Fruit fly (Drosophila melanogaster) whole organism, pupa: ENCODE measurements around the gene FBXO11.

Experiments used
- CG12605 ChIP-seq: fragments of 200-800 bp; sonication (Bioruptor generic); IDR thresholded peaks from 2 replicates; pipeline ENCODE4 v1.3.6; 2022; ENCODE audit warnings: missing biosample characterization, missing genetic modification characterization
- CG13204 ChIP-seq: fragments of 200-800 bp; sonication (Bioruptor generic); optimal IDR thresholded peaks from 2 replicates; lab custom pipeline; 2018; ENCODE audit warnings: missing biosample characterization, mild to moderate bottlenecking, missing genetic modification characterization, moderate library complexity
- CG17806 ChIP-seq: fragments of 200-800 bp; sonication (Bioruptor generic); optimal IDR thresholded peaks from 2 replicates; lab custom pipeline; 2018; ENCODE audit warnings: missing biosample characterization, mild to moderate bottlenecking, missing genetic modification characterization, moderate library complexity
- CG9948 ChIP-seq: fragments of 200-800 bp; sonication (Bioruptor generic); optimal IDR thresholded peaks from 2 replicates; lab custom pipeline; 2018; ENCODE audit warnings: missing biosample characterization, mild to moderate bottlenecking, missing genetic modification characterization, moderate library complexity
- EcR ChIP-seq: fragments of 200-800 bp; sonication (Bioruptor generic); optimal IDR thresholded peaks from 3 replicates; lab custom pipeline; 2019; ENCODE audit warnings: missing biosample characterization, missing genetic modification characterization, mild to moderate bottlenecking, moderate library complexity, missing genetic modification reagents
- fd96Ca ChIP-seq: fragments of 200-800 bp; sonication (Bioruptor generic); IDR thresholded peaks from 3 replicates; pipeline ENCODE4 v1.3.6; 2022; ENCODE audit warnings: missing biosample characterization, missing genetic modification characterization

DNA sequence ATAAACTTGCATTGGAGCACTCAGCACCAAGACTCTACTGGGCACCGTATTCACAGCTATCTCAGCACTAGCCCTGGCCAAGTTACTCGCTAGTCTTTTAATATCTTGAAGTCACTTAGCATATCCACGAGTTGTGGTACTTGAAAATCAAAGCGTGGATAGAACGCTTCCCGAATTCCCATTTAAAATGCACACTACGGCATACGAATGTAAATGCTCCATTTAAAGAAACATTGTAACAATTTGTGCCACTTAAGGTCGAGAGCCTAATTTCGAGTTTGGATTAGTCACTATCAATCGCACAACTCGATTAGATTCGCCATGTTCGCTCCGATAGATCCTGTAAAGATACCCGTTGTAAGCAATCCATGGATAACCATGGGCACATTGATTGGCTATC, 4.7 kb upstream of the FBXO11 start, which contains the start of gene eloF:
- TF ChIP-seq CG12605 (GFP tag; lab: Robert Waterston, UW) = no peak
- no peak for TF ChIP-seq CG13204 (GFP tag; lab: Kevin White, UChicago)
- no peak for TF ChIP-seq CG9948 (tag; lab: Kevin White, UChicago)
- no peak for TF ChIP-seq EcR (GFP tag; lab: Kevin White, UChicago)
- TF ChIP-seq CG17806 = no peak
- TF ChIP-seq fd96Ca (GFP tag; lab: Robert Waterston, UW) = no peak
